Worm (Caenorhabditis elegans) whole organism, L4 larva: ENCODE measurements around the gene clec-85.

Experiments used
- D1046.2 ChIP-seq: fragments of 200-800 bp; sonication (Bioruptor generic); IDR thresholded peaks from 2 replicates; pipeline ENCODE4 v1.3.6; 2022; ENCODE audit warnings: missing genetic modification characterization, missing compliant biosample characterization
- F44E2.7 ChIP-seq: fragments of 200-800 bp; sonication (Bioruptor generic); IDR thresholded peaks from 2 replicates; pipeline ENCODE4 v2.1.2; 2022; ENCODE audit warnings: missing genetic modification characterization, missing compliant biosample characterization
- Y105C5A.15 ChIP-seq: fragments of 200-800 bp; sonication (Bioruptor generic); IDR thresholded peaks from 2 replicates; pipeline ENCODE4 v1.3.6; 2022; ENCODE audit warnings: missing genetic modification characterization, missing compliant biosample characterization
- Y75B8A.6 ChIP-seq: fragments of 200-800 bp; sonication (Bioruptor generic); IDR thresholded peaks from 2 replicates; pipeline ENCODE4 v1.3.6; 2022; ENCODE audit warnings: missing genetic modification reagents, missing genetic modification characterization, missing compliant biosample characterization
- aha-1 ChIP-seq: fragments of 150-350 bp; peaks from one replicate; lab custom pipeline; 2014; ENCODE audit warnings: missing biosample characterization, missing genetic modification characterization
- ceh-28 ChIP-seq: fragments of 150-350 bp; optimal IDR thresholded peaks from 2 replicates; lab custom pipeline; 2014; ENCODE audit warnings: missing biosample characterization, missing genetic modification reagents, missing genetic modification characterization
- ceh-44 ChIP-seq: fragments of 200-800 bp; sonication (Bioruptor generic); IDR thresholded peaks from 2 replicates; pipeline ENCODE4 v1.3.6; 2022; ENCODE audit warnings: missing genetic modification reagents, missing genetic modification characterization, missing compliant biosample characterization
- ceh-62 ChIP-seq: sonication (generic microtip); optimal IDR thresholded peaks from 2 replicates; lab custom pipeline; 2017; ENCODE audit warnings: missing biosample characterization, missing genetic modification characterization
- cey-2 ChIP-seq: sonication (generic microtip); optimal IDR thresholded peaks from 3 replicates; lab custom pipeline; 2017; ENCODE audit warnings: missing genetic modification characterization, mild to moderate bottlenecking, missing compliant biosample characterization, antibody characterized with exemption, borderline replicate concordance; ENCODE audit not compliant: insufficient read depth
- daf-16 ChIP-seq, 3 experiments: sonication (generic microtip); optimal IDR thresholded peaks; 2 replicates each; lab custom pipeline; 2016 to 2017; ENCODE audit warnings: missing genetic modification characterization in 3 of 3, missing genetic modification reagents in 3 of 3, mild to moderate bottlenecking in 2 of 3, missing compliant biosample characterization in 2 of 3, missing biosample characterization in 1 of 3, moderate library complexity in 1 of 3
- daf-19 ChIP-seq: fragments of 200-800 bp; sonication (Bioruptor generic); conservative IDR thresholded peaks from 2 replicates; pipeline ENCODE4 v1.3.6; 2022; ENCODE audit warnings: missing genetic modification characterization, missing compliant biosample characterization
- dmd-6 ChIP-seq: fragments of 200-800 bp; sonication (Bioruptor generic); IDR thresholded peaks from 2 replicates; pipeline ENCODE4 v1.3.6; 2022; ENCODE audit warnings: missing genetic modification reagents, missing genetic modification characterization, missing compliant biosample characterization
- duxl-1 ChIP-seq: sonication (generic microtip); optimal IDR thresholded peaks from 2 replicates; lab custom pipeline; 2016; ENCODE audit warnings: mild to moderate bottlenecking, missing genetic modification characterization, moderate library complexity, missing compliant biosample characterization; ENCODE audit not compliant: poor library complexity
- egl-43 ChIP-seq: fragments of 200-800 bp; sonication (Bioruptor generic); IDR thresholded peaks from 2 replicates; pipeline ENCODE4 v1.3.6; 2022; ENCODE audit warnings: missing genetic modification reagents, missing genetic modification characterization, missing compliant biosample characterization
- lim-7 ChIP-seq: fragments of 200-800 bp; sonication (Bioruptor generic); IDR thresholded peaks from 2 replicates; pipeline ENCODE4 v1.3.6; 2022; ENCODE audit warnings: missing genetic modification characterization, missing compliant biosample characterization
- lin-13 ChIP-seq: fragments of 150-350 bp; optimal IDR thresholded peaks from 2 replicates; lab custom pipeline; 2014; ENCODE audit warnings: missing biosample characterization, missing genetic modification reagents, missing genetic modification characterization
- mdl-1 ChIP-seq, 2 experiments: fragments of 150-350 bp in 1 of 2; sonication (generic microtip) in 1 of 2; optimal IDR thresholded peaks; 2 replicates each; lab custom pipeline; 2014 to 2017; ENCODE audit warnings: missing biosample characterization in 2 of 2, missing genetic modification characterization in 2 of 2
- mes-2 ChIP-seq: sonication (generic microtip); optimal IDR thresholded peaks from 2 replicates; lab custom pipeline; 2016; ENCODE audit warnings: missing genotype, mild to moderate bottlenecking, missing genetic modification characterization, missing compliant biosample characterization; ENCODE audit not compliant: poor library complexity, severe bottlenecking
- mxl-2 ChIP-seq: fragments of 200-800 bp; sonication (Bioruptor generic); conservative IDR thresholded peaks from 2 replicates; pipeline ENCODE4 v1.3.6; 2022; ENCODE audit warnings: missing genetic modification reagents, missing genetic modification characterization, missing compliant biosample characterization
- nhr-10 ChIP-seq: fragments of 150-350 bp; optimal IDR thresholded peaks from 2 replicates; lab custom pipeline; 2014; ENCODE audit warnings: missing biosample characterization, missing genetic modification characterization
- nhr-11 ChIP-seq: fragments of 150-350 bp; optimal IDR thresholded peaks from 2 replicates; lab custom pipeline; 2014; ENCODE audit warnings: missing biosample characterization, missing genetic modification characterization
- nhr-28 ChIP-seq: fragments of 150-350 bp; optimal IDR thresholded peaks from 2 replicates; lab custom pipeline; 2014; ENCODE audit warnings: missing biosample characterization, missing genetic modification characterization
- nhr-42 ChIP-seq: fragments of 200-800 bp; sonication (Bioruptor generic); IDR thresholded peaks from 2 replicates; pipeline ENCODE4 v1.3.6; 2022; ENCODE audit warnings: missing genetic modification characterization, missing compliant biosample characterization
- nhr-77 ChIP-seq: fragments of 150-350 bp; optimal IDR thresholded peaks from 2 replicates; lab custom pipeline; 2014; ENCODE audit warnings: missing biosample characterization, missing genetic modification characterization
- pqm-1 ChIP-seq: sonication (generic microtip); optimal IDR thresholded peaks from 2 replicates; lab custom pipeline; 2017; ENCODE audit warnings: missing biosample characterization, missing genetic modification characterization
- sdz-12 ChIP-seq: fragments of 200-800 bp; sonication (Bioruptor generic); optimal IDR thresholded peaks from 2 replicates; lab custom pipeline; 2018; ENCODE audit warnings: mild to moderate bottlenecking, missing genetic modification characterization, missing compliant biosample characterization
- set-16 ChIP-seq: fragments of 200-800 bp; sonication (Bioruptor generic); IDR thresholded peaks from 2 replicates; pipeline ENCODE4 v1.3.6; 2022; ENCODE audit warnings: missing genetic modification reagents, missing genetic modification characterization, missing compliant biosample characterization
- snpc-1.2 ChIP-seq: fragments of 200-800 bp; sonication (Bioruptor generic); IDR thresholded peaks from 2 replicates; pipeline ENCODE4 v1.3.6; 2022; ENCODE audit warnings: missing genetic modification reagents, missing genetic modification characterization, missing compliant biosample characterization
- snpc-4 ChIP-seq: fragments of 150-350 bp; optimal IDR thresholded peaks from 2 replicates; lab custom pipeline; 2014; ENCODE audit warnings: missing biosample characterization, missing genetic modification characterization
- spr-1 ChIP-seq: sonication (generic microtip); optimal IDR thresholded peaks from 2 replicates; lab custom pipeline; 2016; ENCODE audit warnings: mild to moderate bottlenecking, missing genetic modification characterization, missing compliant biosample characterization
- spr-3 ChIP-seq: fragments of 200-800 bp; sonication (Bioruptor generic); optimal IDR thresholded peaks from 2 replicates; lab custom pipeline; 2018; ENCODE audit warnings: mild to moderate bottlenecking, missing genetic modification characterization, missing compliant biosample characterization
- tra-1 ChIP-seq: fragments of 200-800 bp; sonication (Bioruptor generic); IDR thresholded peaks from 2 replicates; pipeline ENCODE4 v1.3.6; 2022; ENCODE audit warnings: missing genetic modification reagents, missing genetic modification characterization, missing compliant biosample characterization
- unc-39 ChIP-seq: sonication (generic microtip); optimal IDR thresholded peaks from 2 replicates; lab custom pipeline; 2017; ENCODE audit warnings: missing biosample characterization, missing genetic modification characterization
- vab-7 ChIP-seq: fragments of 200-800 bp; sonication (Bioruptor generic); IDR thresholded peaks from 2 replicates; pipeline ENCODE4 v1.3.6; 2022; ENCODE audit warnings: missing genetic modification reagents, missing genetic modification characterization, missing compliant biosample characterization
- zag-1 ChIP-seq: fragments of 150-350 bp; optimal IDR thresholded peaks from 2 replicates; lab custom pipeline; 2014; ENCODE audit warnings: missing biosample characterization, missing genetic modification characterization

Gene clec-85

ce11 chrIV:2823446-2823845, 27.2 kb upstream of the clec-85 start, which contains the start of gene clec-80:
clec-80 (plus strand) TSS chrIV:2823746.
- TF ChIP-seq nhr-42 (no peak), egl-43 (GFP tag; lab: Robert Waterston, UW) (no peak), pqm-1 (tag; lab: Kevin White, UChicago) (peak; percentile 43)
- TF ChIP-seq, all 104 proteins: peak for 1

ce11 chrIV:2825460-2826103, 25.1 kb upstream of the clec-85 start:
- TF ChIP-seq Y75B8A.6, result no peak
- TF ChIP-seq D1046.2 (GFP tag; lab: Robert Waterston, UW), result no peak
- TF ChIP-seq snpc-4, result peak; percentile 72
- TF ChIP-seq sdz-12 (GFP tag; lab: Kevin White, UChicago), result peak; percentile 56
- TF ChIP-seq ceh-28, result peak; percentile 20
- TF ChIP-seq, all 104 proteins: peak for 3

ce11 chrIV:2826335-2826734, 24.4 kb upstream of the clec-85 start:
- TF ChIP-seq nhr-28 (tag; lab: Kevin White, UChicago), result peak; percentile 5
- no peak for TF ChIP-seq daf-16 (GFP tag; optimal IDR thresholded peaks at IDR 0.05; lab: Kevin White, UChicago)
- TF ChIP-seq daf-16 (tag; optimal IDR thresholded peaks at IDR 0.05; lab: Kevin White, UChicago), result peak; percentile 5
- TF ChIP-seq nhr-77, result no peak
- peak; percentile 70 for TF ChIP-seq pqm-1 (tag; lab: Kevin White, UChicago)
- no peak for TF ChIP-seq vab-7
- TF ChIP-seq aha-1 (tag; lab: Kevin White, UChicago), result peak; percentile 84

ce11 chrIV:2832587-2832986, 18.1 kb upstream of the clec-85 start, which contains the start of the genes Y54G2A.48 and pudl-1:
Y54G2A.48 (minus strand) TSS chrIV:2832687.
pudl-1 (plus strand) TSS chrIV:2832906.
- TF ChIP-seq mxl-2 (GFP tag; lab: Robert Waterston, UW), result no peak
- no peak for TF ChIP-seq nhr-77

ce11 chrIV:2834516-2834915, 16.2 kb upstream of the clec-85 start, which contains the start of gene pudl-2:
pudl-2 (plus strand) TSS chrIV:2834816.
- TF ChIP-seq ceh-44 (GFP tag; lab: Robert Waterston, UW) (no peak), duxl-1 (tag; lab: Kevin White, UChicago) (no peak), egl-43 (GFP tag; lab: Robert Waterston, UW) (no peak), zag-1 (tag; lab: Kevin White, UChicago) (no peak), spr-3 (GFP tag; lab: Kevin White, UChicago) (no peak), nhr-11 (no peak), cey-2 (no peak), Y75B8A.6 (no peak), unc-39 (tag; lab: Kevin White, UChicago) (no peak), nhr-10 (no peak), F44E2.7 (no peak), set-16 (GFP tag; lab: Robert Waterston, UW) (no peak), snpc-1.2 (GFP tag; lab: Robert Waterston, UW) (no peak)
- TF ChIP-seq, all 104 proteins: peak for 0

- no peak for TF ChIP-seq daf-16 (GFP tag; optimal IDR thresholded peaks at IDR 0.05; lab: Kevin White, UChicago)
- peak; percentile 27 for TF ChIP-seq daf-16 (tag; optimal IDR thresholded peaks at IDR 0.05; lab: Kevin White, UChicago)
- no peak for TF ChIP-seq Y105C5A.15 (GFP tag; lab: Robert Waterston, UW)
- TF ChIP-seq, all 104 proteins: peak for 1
These were observed 15.3 kb upstream of the clec-85 start, which contains the start of gene clec-82 for ce11 chrIV:2835364-2835763. clec-82 (plus strand) TSS chrIV:2835664.

ce11 chrIV:2838308-2838707, 12.4 kb upstream of the clec-85 start, which contains the start of gene Y54G2A.7:
Y54G2A.7 (plus strand) TSS chrIV:2838608.
- TF ChIP-seq nhr-28 (tag; lab: Kevin White, UChicago) (peak; percentile 65), zag-1 (tag; lab: Kevin White, UChicago) (no peak), spr-3 (GFP tag; lab: Kevin White, UChicago) (no peak), ceh-62 (tag; lab: Kevin White, UChicago) (no peak), pqm-1 (tag; lab: Kevin White, UChicago) (no peak), mes-2 (tag; lab: Kevin White, UChicago) (no peak), daf-16 (GFP tag; optimal IDR thresholded peaks at IDR 0.05; lab: Kevin White, UChicago) (no peak), daf-16 (tag; optimal IDR thresholded peaks at IDR 0.05; lab: Kevin White, UChicago) (peak; percentile 27), spr-1 (no peak), tra-1 (GFP tag; lab: Robert Waterston, UW) (no peak), cey-2 (no peak), lim-7 (GFP tag; lab: Robert Waterston, UW) (no peak), dmd-6 (GFP tag; lab: Robert Waterston, UW) (no peak), ceh-28 (no peak), egl-43 (GFP tag; lab: Robert Waterston, UW) (no peak), mdl-1 (tag; optimal IDR thresholded peaks at IDR 0.05; lab: Kevin White, UChicago) (no peak), daf-19 (GFP tag; lab: Robert Waterston, UW) (no peak), lin-13 (no peak)
